Worm (Caenorhabditis elegans): ENCODE measurements around the gene gro-1.
A peak's percentile ranks its signal among the peaks of the same experiment; 100 is the strongest.

gro-1 gene

ce11 chrIII:5291281-5291680 lies 26.4 kb downstream of the gro-1 start:
- TF ChIP-seq elt-2 (tag; optimal IDR thresholded peaks at IDR 0.05) (peak; percentile 89), zag-1 (tag; optimal IDR thresholded peaks at IDR 0.05) (no peak), pqm-1 (tag; optimal IDR thresholded peaks at IDR 0.05) (peak; percentile 77)

ce11 chrIII:5294281-5294680 lies 29.4 kb downstream of the gro-1 start:
- no peak for TF ChIP-seq mdl-1 (tag; optimal IDR thresholded peaks at IDR 0.05)
- TF ChIP-seq ztf-4 (tag; optimal IDR thresholded peaks at IDR 0.05) = no peak
- TF ChIP-seq ceh-16 (tag; optimal IDR thresholded peaks at IDR 0.05) = no peak
- no peak for TF ChIP-seq unc-62 (GFP tag; optimal IDR thresholded peaks at IDR 0.05)
- TF ChIP-seq pqm-1 (tag; optimal IDR thresholded peaks at IDR 0.05) = no peak
- TF ChIP-seq elt-3 (tag; optimal IDR thresholded peaks at IDR 0.05) = no peak

DNA sequence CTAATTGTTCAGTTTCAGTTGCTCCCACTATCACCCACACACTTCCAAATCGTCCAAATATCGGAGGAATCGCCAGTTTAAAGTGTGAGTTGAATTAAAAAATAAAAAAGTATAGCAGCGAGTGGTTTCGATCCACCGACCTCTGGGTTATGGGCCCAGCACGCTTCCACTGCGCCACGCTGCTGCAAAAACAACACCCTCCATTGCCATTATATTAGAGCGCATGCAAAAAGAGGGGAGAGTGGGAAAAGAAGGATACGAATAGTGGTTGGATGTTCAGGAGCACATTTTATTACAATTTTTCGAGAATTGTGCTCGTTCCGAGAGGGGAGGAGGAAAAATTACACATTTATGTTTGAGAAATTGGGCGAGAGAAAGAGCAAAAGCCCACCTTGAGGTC lies 30.0 kb downstream of the gro-1 start:
- no peak for TF ChIP-seq ZK546.5 (tag; optimal IDR thresholded peaks at IDR 0.05)
- peak; percentile 33 for TF ChIP-seq hmg-11 (tag; optimal IDR thresholded peaks at IDR 0.05)
- TF ChIP-seq ama-1 (optimal IDR thresholded peaks at IDR 0.05) = peak; percentile 25
- peak; percentile 47 for TF ChIP-seq pha-4 (tag; optimal IDR thresholded peaks at IDR 0.05)
- no peak for TF ChIP-seq elt-1 (tag; optimal IDR thresholded peaks at IDR 0.05)
- TF ChIP-seq unc-62 (GFP tag; optimal IDR thresholded peaks at IDR 0.05) = no peak
- TF ChIP-seq snpc-4 (tag; optimal IDR thresholded peaks at IDR 0.05) = no peak
- peak; percentile 46 for TF ChIP-seq lin-39 (tag; optimal IDR thresholded peaks at IDR 0.05)
- no peak for TF ChIP-seq ztf-4 (tag; optimal IDR thresholded peaks at IDR 0.05)
- TF ChIP-seq jun-1 (tag; optimal IDR thresholded peaks at IDR 0.05) = no peak
- peak; percentile 53 for TF ChIP-seq nfya-1 (tag; optimal IDR thresholded peaks at IDR 0.05; ENCODE audit: insufficient read depth)
- TF ChIP-seq fkh-2 (tag; optimal IDR thresholded peaks at IDR 0.05) = no peak
- peak; percentile 36 for TF ChIP-seq elt-2 (tag; optimal IDR thresholded peaks at IDR 0.05)
- peak; percentile 61 for TF ChIP-seq lsy-12 (tag; optimal IDR thresholded peaks at IDR 0.05)
- TF ChIP-seq nhr-76 (tag; optimal IDR thresholded peaks at IDR 0.05) = no peak
- peak; percentile 40 for TF ChIP-seq tbx-2 (tag; optimal IDR thresholded peaks at IDR 0.05)
- no peak for TF ChIP-seq fkh-10 (GFP tag; optimal IDR thresholded peaks at IDR 0.05)
- no peak for TF ChIP-seq aly-2 (tag; optimal IDR thresholded peaks at IDR 0.05)
- no peak for TF ChIP-seq ceh-9 (tag; optimal IDR thresholded peaks at IDR 0.05)
- TF ChIP-seq nhr-43 (tag; optimal IDR thresholded peaks at IDR 0.05; ENCODE audit: poor library complexity, severe bottlenecking) = peak; percentile 14
- TF ChIP-seq ztf-11 (tag; optimal IDR thresholded peaks at IDR 0.05) = no peak
- no peak for TF ChIP-seq skn-1 (tag; optimal IDR thresholded peaks at IDR 0.05)
- no peak for TF ChIP-seq unc-39 (tag; optimal IDR thresholded peaks at IDR 0.05)
- TF ChIP-seq daf-12 (tag; optimal IDR thresholded peaks at IDR 0.05) = no peak
- TF ChIP-seq nhr-12 (tag; optimal IDR thresholded peaks at IDR 0.05) = no peak
- TF ChIP-seq elt-3 (tag; optimal IDR thresholded peaks at IDR 0.05) = no peak
- TF ChIP-seq nhr-237 (tag; optimal IDR thresholded peaks at IDR 0.05) = no peak
- TF ChIP-seq ceh-28 (tag; optimal IDR thresholded peaks at IDR 0.05) = no peak
- peak; percentile 9 for TF ChIP-seq pqm-1 (tag; optimal IDR thresholded peaks at IDR 0.05)
- TF ChIP-seq nhr-25 (tag; optimal IDR thresholded peaks at IDR 0.05) = no peak
- peak; percentile 26 for TF ChIP-seq lin-15B (tag; optimal IDR thresholded peaks at IDR 0.05)
- TF ChIP-seq ceh-16 (tag; optimal IDR thresholded peaks at IDR 0.05) = no peak
- TF ChIP-seq ceh-82 (tag; optimal IDR thresholded peaks at IDR 0.05) = no peak
- TF ChIP-seq egl-5 (tag; optimal IDR thresholded peaks at IDR 0.05) = peak; percentile 6
- TF ChIP-seq nhr-67 (tag; optimal IDR thresholded peaks at IDR 0.05) = no peak

ce11 chrIII:5301786-5302268 lies 36.9 kb downstream of the gro-1 start, which contains the start of the genes T15B12.2 and F52C9.5:
Gene T15B12.2, minus strand, starts transcription at chrIII:5301886.
Gene F52C9.5, plus strand, starts transcription at chrIII:5302218.
- TF ChIP-seq ama-1 (optimal IDR thresholded peaks at IDR 0.05) = no peak
- no peak for TF ChIP-seq nfya-1 (tag; optimal IDR thresholded peaks at IDR 0.05; ENCODE audit: insufficient read depth)

- TF ChIP-seq egl-27 (tag; optimal IDR thresholded peaks at IDR 0.05) = no peak
- no peak for TF ChIP-seq daf-12 (tag; optimal IDR thresholded peaks at IDR 0.05)
- no peak for TF ChIP-seq nhr-237 (tag; optimal IDR thresholded peaks at IDR 0.05)
Measured at ce11 chrIII:5304044-5304443, 39.1 kb downstream of the gro-1 start.
